Fruit fly (Drosophila melanogaster): ENCODE measurements around the gene CG10654.
A peak's percentile ranks its signal among the peaks of the same experiment; 100 is the strongest.

CG10654 gene

DNA sequence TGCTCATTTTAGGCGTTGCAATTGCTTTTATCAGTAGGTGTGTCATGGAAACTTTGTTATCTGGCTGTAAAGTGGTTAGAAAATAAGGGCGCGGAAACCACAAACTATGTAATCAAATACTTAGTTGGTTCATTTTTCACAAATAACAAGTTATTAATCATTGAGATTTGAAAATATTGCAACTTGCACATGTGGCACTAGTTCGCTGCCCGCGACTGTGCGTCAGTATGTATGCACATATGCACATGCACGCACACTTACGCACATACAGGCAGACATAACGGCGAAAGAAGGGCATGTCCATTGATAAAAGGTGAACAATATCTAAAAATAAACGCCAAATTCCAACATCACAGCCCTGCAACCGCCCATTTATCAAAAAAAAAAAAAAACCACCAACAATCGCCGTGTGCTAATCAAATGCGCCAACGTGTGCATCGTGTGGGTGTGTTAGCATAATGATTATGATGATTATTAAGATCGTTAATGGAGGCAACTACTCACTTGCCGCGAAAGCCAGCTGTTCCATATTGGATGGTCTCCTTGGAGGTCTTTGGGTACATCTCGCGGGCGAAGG is 21.9 kb upstream of the CG10654 start (continued):
- peak; percentile 55 for TF ChIP-seq CG3281 (GFP tag; optimal IDR thresholded peaks at IDR 0.05)
- peak; percentile 61 for TF ChIP-seq sisA (GFP tag; IDR thresholded peaks at IDR 0.05)
- TF ChIP-seq dmrt11E (tag; optimal IDR thresholded peaks at IDR 0.05): peak; percentile 42
- TF ChIP-seq CG12155 (GFP tag; optimal IDR thresholded peaks at IDR 0.05): no peak
- TF ChIP-seq Drgx (GFP tag; IDR thresholded peaks at IDR 0.05): peak; percentile 69; the same call in 1 of the 2 replicates
- no peak for TF ChIP-seq CG11560 (tag; IDR thresholded peaks at IDR 0.05)
- peak; percentile 12 for TF ChIP-seq CG6683 (GFP tag; optimal IDR thresholded peaks at IDR 0.05)
- TF ChIP-seq BEAF-32 (GFP tag; optimal IDR thresholded peaks at IDR 0.05): no peak
- TF ChIP-seq CG2875 (GFP tag; optimal IDR thresholded peaks at IDR 0.05): peak; percentile 42
- no peak for TF ChIP-seq Bdp1 (GFP tag; optimal IDR thresholded peaks at IDR 0.05)
- no peak for TF ChIP-seq TFAM (GFP tag; optimal IDR thresholded peaks at IDR 0.05)
- TF ChIP-seq Spps (tag; optimal IDR thresholded peaks at IDR 0.05): no peak
- no peak for TF ChIP-seq hkb (optimal IDR thresholded peaks at IDR 0.05)
- TF ChIP-seq hkb (GFP tag; IDR thresholded peaks at IDR 0.05): peak; percentile 80
- TF ChIP-seq CG31365 (tag; optimal IDR thresholded peaks at IDR 0.05): peak; percentile 23
- no peak for TF ChIP-seq Fer2 (tag; optimal IDR thresholded peaks at IDR 0.05)
- peak; percentile 31 for TF ChIP-seq CG6813 (GFP tag; optimal IDR thresholded peaks at IDR 0.05)
- TF ChIP-seq Neu2 (GFP tag; optimal IDR thresholded peaks at IDR 0.05; ENCODE audit: borderline replicate concordance): no peak
- TF ChIP-seq da (GFP tag; optimal IDR thresholded peaks at IDR 0.05): no peak
- TF ChIP-seq Chrac-16 (GFP tag; optimal IDR thresholded peaks at IDR 0.05): peak; percentile 13
- no peak for TF ChIP-seq stwl (tag; optimal IDR thresholded peaks at IDR 0.05)
- no peak for TF ChIP-seq Myb (GFP tag; optimal IDR thresholded peaks at IDR 0.05)
- TF ChIP-seq CG13123 (GFP tag; optimal IDR thresholded peaks at IDR 0.05): no peak
- TF ChIP-seq Adf1 (GFP tag; IDR thresholded peaks at IDR 0.05): no peak
- TF ChIP-seq Stat92E (GFP tag; optimal IDR thresholded peaks at IDR 0.05): no peak
- TF ChIP-seq CG15601 (tag; optimal IDR thresholded peaks at IDR 0.05): peak; percentile 44
- TF ChIP-seq cg (GFP tag; optimal IDR thresholded peaks at IDR 0.05): peak; percentile 61
- TF ChIP-seq dmrt99B (tag; optimal IDR thresholded peaks at IDR 0.05): peak; percentile 67
- TF ChIP-seq CG13296 (GFP tag; optimal IDR thresholded peaks at IDR 0.05): peak; percentile 1
- no peak for TF ChIP-seq Dip2 (GFP tag; IDR thresholded peaks at IDR 0.05)
- TF ChIP-seq gce (GFP tag; IDR thresholded peaks at IDR 0.05): no peak
- TF ChIP-seq MTF-1 (GFP tag; optimal IDR thresholded peaks at IDR 0.05; ENCODE audit: borderline replicate concordance): no peak
- peak; percentile 14 for TF ChIP-seq CG33557 (GFP tag; optimal IDR thresholded peaks at IDR 0.05)
- no peak for TF ChIP-seq CG31224 (GFP tag; IDR thresholded peaks at IDR 0.05)
- no peak for TF ChIP-seq ham (GFP tag; IDR thresholded peaks at IDR 0.05)
- peak; percentile 77 for TF ChIP-seq Awh (GFP tag; IDR thresholded peaks at IDR 0.05)
- TF ChIP-seq Gsc (GFP tag; IDR thresholded peaks at IDR 0.05): no peak
- peak; percentile 52 for TF ChIP-seq CG17385 (GFP tag; optimal IDR thresholded peaks at IDR 0.05)
- TF ChIP-seq grn (GFP tag; optimal IDR thresholded peaks at IDR 0.05): peak; percentile 57
- peak; percentile 47 for TF ChIP-seq CG30403 (GFP tag; optimal IDR thresholded peaks at IDR 0.05)
- peak; percentile 24 for TF ChIP-seq CG2120 (GFP tag; optimal IDR thresholded peaks at IDR 0.05)
- TF ChIP-seq tx (GFP tag; optimal IDR thresholded peaks at IDR 0.05): no peak
- no peak for TF ChIP-seq Dad (GFP tag; optimal IDR thresholded peaks at IDR 0.05)
- TF ChIP-seq pnt (GFP tag; optimal IDR thresholded peaks at IDR 0.05): no peak
- TF ChIP-seq CG1602 (GFP tag; optimal IDR thresholded peaks at IDR 0.05): peak; percentile 3
- peak; percentile 58; the same call in 1 of the 2 replicates for TF ChIP-seq CG1024 (GFP tag; IDR thresholded peaks at IDR 0.05)
- TF ChIP-seq Abd-B (GFP tag; optimal IDR thresholded peaks at IDR 0.05): no peak
- no peak for TF ChIP-seq pzg (GFP tag; optimal IDR thresholded peaks at IDR 0.05)
- peak; percentile 76 for TF ChIP-seq sr (GFP tag; IDR thresholded peaks at IDR 0.05)
- peak; percentile 47 for TF ChIP-seq CG11695 (GFP tag; IDR thresholded peaks at IDR 0.05)
- TF ChIP-seq Ptx1 (GFP tag; IDR thresholded peaks at IDR 0.05): peak; percentile 26; the same call in 1 of the 2 replicates
